Worm (Caenorhabditis elegans) whole organism, young adult: ENCODE results near the gene nhr-67.

Experiments
- F23B12.7 ChIP-seq: sonication (generic microtip); optimal IDR thresholded peaks from 2 replicates; lab custom pipeline; 2017; ENCODE audit warnings: missing genetic modification characterization, mild to moderate bottlenecking, missing compliant biosample characterization, antibody characterized with exemption, moderate library complexity; ENCODE audit not compliant: insufficient read depth
- F37B4.10 ChIP-seq: fragments of 200-800 bp; sonication (Bioruptor generic); IDR thresholded peaks from 2 replicates; pipeline ENCODE4 v1.3.6; 2022; ENCODE audit warnings: missing genetic modification characterization, missing compliant biosample characterization
- F39B2.1 ChIP-seq: fragments of 200-800 bp; sonication (Bioruptor generic); IDR thresholded peaks from 2 replicates; pipeline ENCODE4 v1.3.6; 2022; ENCODE audit warnings: missing genetic modification reagents, missing genetic modification characterization, missing compliant biosample characterization
- T07F8.4 ChIP-seq: sonication (generic microtip); optimal IDR thresholded peaks from 2 replicates; lab custom pipeline; 2016; ENCODE audit warnings: mild to moderate bottlenecking, missing genetic modification characterization, moderate library complexity, missing compliant biosample characterization
- Y53G8AR.9 ChIP-seq: fragments of 200-800 bp; sonication (Bioruptor generic); conservative IDR thresholded peaks from 2 replicates; pipeline ENCODE4 v1.3.6; 2022; ENCODE audit warnings: missing genetic modification reagents, missing genetic modification characterization, missing compliant biosample characterization
- Y56A3A.18 ChIP-seq: fragments of 200-800 bp; sonication (Bioruptor generic); IDR thresholded peaks from 2 replicates; pipeline ENCODE4 v1.3.6; 2022; ENCODE audit warnings: missing genetic modification reagents, missing genetic modification characterization, missing compliant biosample characterization
- Y79H2A.3 ChIP-seq: fragments of 200-800 bp; sonication (Bioruptor generic); conservative IDR thresholded peaks from 2 replicates; pipeline ENCODE4 v1.3.6; 2022; ENCODE audit warnings: missing genetic modification reagents, missing genetic modification characterization, missing compliant biosample characterization
- ZK185.1 ChIP-seq: sonication (generic microtip); optimal IDR thresholded peaks from 2 replicates; lab custom pipeline; 2016; ENCODE audit warnings: mild to moderate bottlenecking, missing genetic modification characterization, missing compliant biosample characterization; ENCODE audit not compliant: poor library complexity, severe bottlenecking
- aptf-2 ChIP-seq: fragments of 200-800 bp; sonication (Bioruptor generic); conservative IDR thresholded peaks from 2 replicates; pipeline ENCODE4 v1.3.6; 2022; ENCODE audit warnings: missing genetic modification reagents, missing genetic modification characterization, missing compliant biosample characterization
- aptf-3 ChIP-seq: fragments of 200-800 bp; sonication (Bioruptor generic); IDR thresholded peaks from 2 replicates; pipeline ENCODE4 v1.3.6; 2022; ENCODE audit warnings: missing genetic modification characterization, missing compliant biosample characterization
- attf-3 ChIP-seq: fragments of 200-800 bp; sonication (Bioruptor generic); conservative IDR thresholded peaks from 2 replicates; pipeline ENCODE4 v1.3.6; 2022; ENCODE audit warnings: missing genetic modification reagents, missing genetic modification characterization, missing compliant biosample characterization
- attf-6 ChIP-seq: fragments of 200-800 bp; sonication (Bioruptor generic); IDR thresholded peaks from 2 replicates; pipeline ENCODE4 v1.3.6; 2022; ENCODE audit warnings: missing genetic modification reagents, missing genetic modification characterization, missing compliant biosample characterization
- bed-1 ChIP-seq: fragments of 200-800 bp; sonication (Bioruptor generic); IDR thresholded peaks from 2 replicates; pipeline ENCODE4 v1.3.6; 2022; ENCODE audit warnings: missing genetic modification reagents, missing genetic modification characterization, missing compliant biosample characterization
- ceh-58 ChIP-seq: fragments of 200-800 bp; sonication (Bioruptor generic); IDR thresholded peaks from 2 replicates; pipeline ENCODE4 v1.3.6; 2022; ENCODE audit warnings: missing genetic modification characterization, missing compliant biosample characterization
- ceh-79 ChIP-seq: sonication (generic microtip); optimal IDR thresholded peaks from 2 replicates; lab custom pipeline; 2017; ENCODE audit warnings: mild to moderate bottlenecking, missing genetic modification characterization, missing compliant biosample characterization
- dox-1 ChIP-seq: fragments of 200-800 bp; sonication (Bioruptor generic); IDR thresholded peaks from 2 replicates; pipeline ENCODE4 v1.3.6; 2022; ENCODE audit warnings: missing genetic modification reagents, missing genetic modification characterization, missing compliant biosample characterization
- efl-1 ChIP-seq: fragments of 150-350 bp; optimal IDR thresholded peaks from 2 replicates; lab custom pipeline; 2014; ENCODE audit warnings: missing biosample characterization, missing genetic modification reagents, missing genetic modification characterization
- egrh-3 ChIP-seq: fragments of 200-800 bp; sonication (Bioruptor generic); IDR thresholded peaks from 2 replicates; pipeline ENCODE4 v1.3.6; 2022; ENCODE audit warnings: missing genetic modification reagents, missing genetic modification characterization, missing compliant biosample characterization
- ets-4 ChIP-seq: fragments of 200-800 bp; sonication (Bioruptor generic); optimal IDR thresholded peaks from 2 replicates; lab custom pipeline; 2018; ENCODE audit warnings: mild to moderate bottlenecking, missing genetic modification characterization, missing compliant biosample characterization
- him-1 ChIP-seq: sonication (generic microtip); optimal IDR thresholded peaks from 2 replicates; lab custom pipeline; 2016; ENCODE audit warnings: missing genotype, missing genetic modification reagents, missing genetic modification characterization, missing compliant biosample characterization
- hlh-12 ChIP-seq: sonication (generic microtip); optimal IDR thresholded peaks from 2 replicates; lab custom pipeline; 2016; ENCODE audit warnings: missing genetic modification characterization, missing compliant biosample characterization
- hlh-26 ChIP-seq: fragments of 200-800 bp; sonication (Bioruptor generic); conservative IDR thresholded peaks from 2 replicates; pipeline ENCODE4 v1.3.6; 2022; ENCODE audit warnings: missing genetic modification reagents, missing genetic modification characterization, missing compliant biosample characterization
- hmg-20 ChIP-seq: fragments of 200-800 bp; sonication (Bioruptor generic); IDR thresholded peaks from 2 replicates; pipeline ENCODE4 v1.3.6; 2022; ENCODE audit warnings: missing genetic modification reagents, missing genetic modification characterization, missing compliant biosample characterization
- hrde-1 ChIP-seq: sonication (generic microtip); optimal IDR thresholded peaks from 2 replicates; lab custom pipeline; 2016; ENCODE audit warnings: missing genetic modification characterization, mild to moderate bottlenecking, missing compliant biosample characterization, moderate library complexity, missing genotype, missing genetic modification reagents, borderline replicate concordance
- lag-1 ChIP-seq: fragments of 200-800 bp; sonication (Bioruptor generic); IDR thresholded peaks from 2 replicates; pipeline ENCODE4 v1.3.6; 2022; ENCODE audit warnings: missing genetic modification reagents, missing genetic modification characterization, missing compliant biosample characterization
- let-526 ChIP-seq: fragments of 200-800 bp; sonication (Bioruptor generic); IDR thresholded peaks from 2 replicates; pipeline ENCODE4 v1.3.6; 2022; ENCODE audit warnings: missing genetic modification reagents, missing genetic modification characterization, missing compliant biosample characterization
- lin-35 ChIP-seq, 3 experiments: fragments of 150-350 bp in 2 of 3; sonication (generic microtip) in 1 of 3; optimal IDR thresholded peaks; 2 replicates each; lab custom pipeline; 2014 to 2018; ENCODE audit warnings: missing biosample characterization in 3 of 3, missing genetic modification characterization in 3 of 3, missing genetic modification reagents in 3 of 3
- lin-40 ChIP-seq: sonication (generic microtip); optimal IDR thresholded peaks from 2 replicates; lab custom pipeline; 2016; ENCODE audit warnings: missing genetic modification characterization, mild to moderate bottlenecking, missing compliant biosample characterization, missing genotype, missing genetic modification reagents
- madf-3 ChIP-seq: fragments of 200-800 bp; sonication (Bioruptor generic); IDR thresholded peaks from 2 replicates; pipeline ENCODE4 v1.3.6; 2022; ENCODE audit warnings: missing genetic modification reagents, missing genetic modification characterization, missing compliant biosample characterization
- mcd-1 ChIP-seq: fragments of 200-800 bp; sonication (Bioruptor generic); IDR thresholded peaks from 2 replicates; pipeline ENCODE4 v1.3.6; 2022; ENCODE audit warnings: missing genetic modification reagents, missing genetic modification characterization, missing compliant biosample characterization
- mel-28 ChIP-seq: sonication (generic microtip); optimal IDR thresholded peaks from 2 replicates; lab custom pipeline; 2016; ENCODE audit warnings: borderline replicate concordance, mild to moderate bottlenecking, missing genetic modification characterization, missing compliant biosample characterization
- mes-4 ChIP-seq: sonication (generic microtip); optimal IDR thresholded peaks from 2 replicates; lab custom pipeline; 2016; ENCODE audit warnings: missing genotype, missing genetic modification characterization, missing compliant biosample characterization
- nfya-1 ChIP-seq: sonication (generic microtip); optimal IDR thresholded peaks from 2 replicates; lab custom pipeline; 2017; ENCODE audit warnings: antibody characterized with exemption, missing compliant biosample characterization, missing genetic modification characterization, borderline replicate concordance; ENCODE audit not compliant: insufficient read depth
- nhr-120 ChIP-seq: fragments of 200-800 bp; sonication (Bioruptor generic); IDR thresholded peaks from 2 replicates; pipeline ENCODE4 v1.3.6; 2022; ENCODE audit warnings: missing genetic modification characterization, missing compliant biosample characterization
- nhr-80 ChIP-seq: sonication (generic microtip); optimal IDR thresholded peaks from 2 replicates; lab custom pipeline; 2016; ENCODE audit warnings: missing genetic modification characterization, missing compliant biosample characterization
- nhr-90 ChIP-seq: sonication (generic microtip); optimal IDR thresholded peaks from 2 replicates; lab custom pipeline; 2016; ENCODE audit warnings: missing genotype, mild to moderate bottlenecking, missing genetic modification characterization, missing compliant biosample characterization
- pha-4 ChIP-seq: fragments of 150-350 bp; sonication (generic microtip); optimal IDR thresholded peaks from 2 replicates; lab custom pipeline; 2014; ENCODE audit warnings: missing biosample characterization, missing genetic modification reagents, missing genetic modification characterization
- rcor-1 ChIP-seq: fragments of 200-800 bp; sonication (Bioruptor generic); IDR thresholded peaks from 2 replicates; pipeline ENCODE4 v1.3.6; 2022; ENCODE audit warnings: missing genetic modification reagents, missing genetic modification characterization, missing compliant biosample characterization
- rec-8 ChIP-seq, 2 experiments: sonication (generic microtip); optimal IDR thresholded peaks; 2 replicates each; lab custom pipeline; 2016; ENCODE audit warnings: mild to moderate bottlenecking in 2 of 2, missing genetic modification characterization in 2 of 2, missing genetic modification reagents in 2 of 2, missing genotype in 2 of 2, missing biosample characterization in 1 of 2, missing compliant biosample characterization in 1 of 2, moderate library complexity in 1 of 2
- sdz-38 ChIP-seq: sonication (generic microtip); optimal IDR thresholded peaks from 2 replicates; lab custom pipeline; 2016; ENCODE audit warnings: missing genotype, missing genetic modification characterization, missing compliant biosample characterization
- snpc-4 ChIP-seq, 5 experiments: fragments of 150-350 bp in 1 of 5; sonication (generic microtip) in 4 of 5; optimal IDR thresholded peaks; 2 replicates each; lab custom pipeline; 2014 to 2018; ENCODE audit warnings: missing genetic modification characterization in 5 of 5, missing biosample characterization in 3 of 5, antibody characterized with exemption in 2 of 5, mild to moderate bottlenecking in 2 of 5, missing compliant biosample characterization in 2 of 5, missing genotype in 2 of 5, moderate library complexity in 2 of 5, missing genetic modification reagents in 1 of 5
- somi-1 ChIP-seq: fragments of 200-800 bp; sonication (Bioruptor generic); optimal IDR thresholded peaks from 2 replicates; lab custom pipeline; 2018; ENCODE audit warnings: mild to moderate bottlenecking, missing genetic modification characterization, missing compliant biosample characterization
- sptf-2 ChIP-seq: fragments of 200-800 bp; sonication (Bioruptor generic); optimal IDR thresholded peaks from 2 replicates; lab custom pipeline; 2018; ENCODE audit warnings: mild to moderate bottlenecking, missing genetic modification characterization, missing compliant biosample characterization
- tbp1 ChIP-seq: fragments of 200-800 bp; sonication (Bioruptor generic); optimal IDR thresholded peaks from 2 replicates; lab custom pipeline; 2018; ENCODE audit warnings: mild to moderate bottlenecking, missing genetic modification characterization, missing compliant biosample characterization
- xnd-1 ChIP-seq: sonication (generic microtip); optimal IDR thresholded peaks from 2 replicates; lab custom pipeline; 2016; ENCODE audit warnings: missing genotype, missing genetic modification reagents, missing genetic modification characterization, missing compliant biosample characterization
- ztf-18 ChIP-seq: sonication (generic microtip); optimal IDR thresholded peaks from 2 replicates; lab custom pipeline; 2016; ENCODE audit warnings: missing genotype, mild to moderate bottlenecking, missing genetic modification characterization, missing compliant biosample characterization
- ztf-22 ChIP-seq: fragments of 200-800 bp; sonication (Bioruptor generic); optimal IDR thresholded peaks from 2 replicates; lab custom pipeline; 2018; ENCODE audit warnings: mild to moderate bottlenecking, missing genetic modification characterization, moderate library complexity, missing compliant biosample characterization
- ztf-25 ChIP-seq: fragments of 200-800 bp; sonication (Bioruptor generic); IDR thresholded peaks from 2 replicates; pipeline ENCODE4 v1.3.6; 2022; ENCODE audit warnings: missing genetic modification reagents, missing genetic modification characterization, missing compliant biosample characterization

Gene nhr-67

ce11 chrIV:11145929-11146339 lies 23.6 kb upstream of the nhr-67 start (continued):
- TF ChIP-seq Y79H2A.3, result 0 out of 2 replicates have a peak, but pooled peaks have one; percentile 39
- TF ChIP-seq ztf-22 (GFP tag; lab: Kevin White, UChicago), result no peak
- TF ChIP-seq tbp1, result peak; percentile 42
- no peak for TF ChIP-seq efl-1
- no peak for TF ChIP-seq mel-28 (tag; lab: Kevin White, UChicago)
- no peak for TF ChIP-seq ZK185.1 (tag; lab: Kevin White, UChicago)
- peak; percentile 57 for TF ChIP-seq ceh-79
- no peak for TF ChIP-seq aptf-3 (GFP tag; lab: Robert Waterston, UW)
- no peak for TF ChIP-seq F37B4.10 (GFP tag; lab: Robert Waterston, UW)
- TF ChIP-seq xnd-1 (tag; lab: Kevin White, UChicago), result peak; percentile 53
- TF ChIP-seq him-1 (tag; lab: Kevin White, UChicago), result peak; percentile 64
- TF ChIP-seq pha-4, result no peak
- TF ChIP-seq nfya-1 (tag; lab: Kevin White, UChicago), result no peak
- TF ChIP-seq ets-4 (GFP tag; lab: Kevin White, UChicago), result no peak
- TF ChIP-seq aptf-2, result no peak
- no peak for TF ChIP-seq sptf-2 (GFP tag; lab: Kevin White, UChicago)
- TF ChIP-seq F23B12.7 (tag; lab: Kevin White, UChicago), result no peak
- no peak for TF ChIP-seq hlh-12 (tag; lab: Kevin White, UChicago)
- TF ChIP-seq hmg-20 (GFP tag; lab: Robert Waterston, UW), result no peak
- peak; percentile 89 for TF ChIP-seq hrde-1 (tag; lab: Kevin White, UChicago)
- TF ChIP-seq lin-40 (tag; lab: Kevin White, UChicago), result no peak
- no peak for TF ChIP-seq ceh-58 (GFP tag; lab: Robert Waterston, UW)
- no peak for TF ChIP-seq T07F8.4 (tag; lab: Kevin White, UChicago)
- TF ChIP-seq attf-3 (GFP tag; lab: Robert Waterston, UW), result no peak
- no peak for TF ChIP-seq egrh-3 (GFP tag; lab: Robert Waterston, UW)
- no peak for TF ChIP-seq sdz-38 (tag; lab: Kevin White, UChicago)
- TF ChIP-seq rcor-1, result no peak
- TF ChIP-seq nhr-80 (tag; lab: Kevin White, UChicago), result no peak
- no peak for TF ChIP-seq ztf-18
- no peak for TF ChIP-seq mcd-1 (GFP tag; lab: Robert Waterston, UW)
- no peak for TF ChIP-seq lag-1 (GFP tag; lab: Robert Waterston, UW)
- TF ChIP-seq hlh-26 (GFP tag; lab: Robert Waterston, UW), result no peak
- peak; percentile 78; the same call in 1 of the 2 replicates for TF ChIP-seq attf-6 (GFP tag; lab: Robert Waterston, UW)
- no peak for TF ChIP-seq F39B2.1 (GFP tag; lab: Robert Waterston, UW)
- TF ChIP-seq bed-1 (GFP tag; lab: Robert Waterston, UW), result no peak
- peak; percentile 24 for TF ChIP-seq nhr-90 (tag; lab: Kevin White, UChicago)
- no peak for TF ChIP-seq mes-4
- peak; percentile 54 for TF ChIP-seq snpc-4 (GFP tag; optimal IDR thresholded peaks at IDR 0.05; lab: Kevin White, UChicago)
- peak in 2 of 4 experiments; percentile 37 to 45 for TF ChIP-seq snpc-4 (tag; optimal IDR thresholded peaks at IDR 0.05; lab: Kevin White, UChicago)
- TF ChIP-seq ztf-25 (GFP tag; lab: Robert Waterston, UW), result no peak
- no peak; the same call in 1 of the 2 replicates for TF ChIP-seq Y53G8AR.9
- TF ChIP-seq lin-35 (GFP tag; optimal IDR thresholded peaks at IDR 0.05; lab: Kevin White, UChicago), result peak in 1 of 3 experiments; percentile 47
- TF ChIP-seq rec-8 (tag; optimal IDR thresholded peaks at IDR 0.05; lab: Kevin White, UChicago), result peak in 1 of 2 experiments; percentile 53
- TF ChIP-seq Y56A3A.18 (GFP tag; lab: Robert Waterston, UW), result 0 out of 2 replicates have a peak, but pooled peaks have one; percentile 49
- TF ChIP-seq somi-1 (GFP tag; lab: Kevin White, UChicago), result no peak
- no peak for TF ChIP-seq nhr-120 (GFP tag; lab: Robert Waterston, UW)
- no peak for TF ChIP-seq let-526 (GFP tag; lab: Robert Waterston, UW)
- no peak for TF ChIP-seq dox-1 (GFP tag; lab: Robert Waterston, UW)
- TF ChIP-seq madf-3, result 0 out of 2 replicates have a peak, but pooled peaks have one; percentile 38
